Fruit fly (Drosophila melanogaster) whole organism, embryonic: ENCODE data around the gene MBD-like.

Experiments used
- CG1024 ChIP-seq: fragments of 200-800 bp; sonication (Bioruptor generic); IDR thresholded peaks from 2 replicates; pipeline ENCODE4 v1.3.6; 2022; ENCODE audit warnings: missing biosample characterization, missing genetic modification characterization
- CG11456 ChIP-seq: fragments of 200-800 bp; sonication (Bioruptor generic); IDR thresholded peaks from 3 replicates; pipeline ENCODE4 v1.3.6; 2022; ENCODE audit warnings: missing biosample characterization, missing genetic modification characterization
- CG11504 ChIP-seq: fragments of 200-800 bp; sonication (Bioruptor generic); optimal IDR thresholded peaks from 3 replicates; lab custom pipeline; 2019; ENCODE audit warnings: missing biosample characterization, mild to moderate bottlenecking, missing genetic modification characterization, moderate library complexity
- CG12299 ChIP-seq: fragments of 200-800 bp; sonication (Bioruptor generic); optimal IDR thresholded peaks from 2 replicates; lab custom pipeline; 2018; ENCODE audit warnings: missing biosample characterization, mild to moderate bottlenecking, missing genetic modification characterization
- CG13624 ChIP-seq: fragments of 200-800 bp; sonication (Bioruptor generic); optimal IDR thresholded peaks from 2 replicates; lab custom pipeline; 2016; ENCODE audit warnings: missing biosample characterization, missing genetic modification characterization
- CG13775 ChIP-seq: fragments of 200-800 bp; sonication (Bioruptor generic); optimal IDR thresholded peaks from 3 replicates; lab custom pipeline; 2017; ENCODE audit warnings: missing biosample characterization, mild to moderate bottlenecking, missing genetic modification characterization
- CG14667 ChIP-seq: fragments of 200-800 bp; sonication (Bioruptor generic); IDR thresholded peaks from 2 replicates; pipeline ENCODE4 v1.3.6; 2022; ENCODE audit warnings: missing biosample characterization, missing genetic modification characterization
- CG1602 ChIP-seq: fragments of 200-800 bp; sonication (Bioruptor generic); optimal IDR thresholded peaks from 3 replicates; lab custom pipeline; 2016; ENCODE audit warnings: missing biosample characterization, missing genetic modification characterization
- CG17186 ChIP-seq: fragments of 200-800 bp; sonication (Bioruptor generic); optimal IDR thresholded peaks from 3 replicates; lab custom pipeline; 2017; ENCODE audit warnings: missing biosample characterization, missing genetic modification reagents, missing genetic modification characterization
- CG17568 ChIP-seq: fragments of 200-800 bp; sonication (Bioruptor generic); optimal IDR thresholded peaks from 2 replicates; lab custom pipeline; 2018; ENCODE audit warnings: missing biosample characterization, mild to moderate bottlenecking, missing genetic modification characterization, moderate library complexity
- CG17612 ChIP-seq: fragments of 200-800 bp; sonication (Bioruptor generic); IDR thresholded peaks from 2 replicates; pipeline ENCODE4 v1.3.6; 2022; ENCODE audit warnings: missing biosample characterization, missing genetic modification characterization
- CG17802 ChIP-seq: fragments of 200-800 bp; sonication (Bioruptor generic); optimal IDR thresholded peaks from 2 replicates; lab custom pipeline; 2018; ENCODE audit warnings: missing biosample characterization, mild to moderate bottlenecking, missing genetic modification characterization, moderate library complexity
- CG18764 ChIP-seq: fragments of 200-800 bp; sonication (Bioruptor generic); optimal IDR thresholded peaks from 3 replicates; lab custom pipeline; 2016; ENCODE audit warnings: missing biosample characterization, missing genetic modification characterization
- CG2678 ChIP-seq: fragments of 200-800 bp; sonication (Bioruptor generic); optimal IDR thresholded peaks from 3 replicates; lab custom pipeline; 2019; ENCODE audit warnings: missing biosample characterization, mild to moderate bottlenecking, missing genetic modification characterization, moderate library complexity
- CG30431 ChIP-seq: fragments of 200-800 bp; sonication (Bioruptor generic); optimal IDR thresholded peaks from 2 replicates; lab custom pipeline; 2017; ENCODE audit warnings: missing biosample characterization, missing genetic modification characterization
- CG31224 ChIP-seq: fragments of 200-800 bp; sonication (Bioruptor generic); IDR thresholded peaks from 2 replicates; pipeline ENCODE4 v1.3.6; 2022; ENCODE audit warnings: missing biosample characterization, missing genetic modification characterization
- CG32532 ChIP-seq: fragments of 200-800 bp; sonication (Bioruptor generic); IDR thresholded peaks from 2 replicates; pipeline ENCODE4 v1.3.6; 2022; ENCODE audit warnings: missing biosample characterization, missing genetic modification characterization
- CG3281 ChIP-seq: fragments of 200-800 bp; sonication (Bioruptor generic); optimal IDR thresholded peaks from 3 replicates; lab custom pipeline; 2017; ENCODE audit warnings: missing biosample characterization, mild to moderate bottlenecking, missing genetic modification characterization
- CG3838 ChIP-seq: fragments of 200-800 bp; sonication (Bioruptor generic); optimal IDR thresholded peaks from 3 replicates; lab custom pipeline; 2016; ENCODE audit warnings: missing biosample characterization, missing genetic modification characterization
- CG4360 ChIP-seq: fragments of 200-800 bp; sonication (Bioruptor generic); IDR thresholded peaks from 2 replicates; pipeline ENCODE4 v1.3.6; 2022; ENCODE audit warnings: missing biosample characterization, missing genetic modification characterization
- CG6854 ChIP-seq: fragments of 200-800 bp; sonication (Bioruptor generic); optimal IDR thresholded peaks from 3 replicates; lab custom pipeline; 2017; ENCODE audit warnings: missing biosample characterization, mild to moderate bottlenecking, missing genetic modification characterization
- CG8281 ChIP-seq: fragments of 200-800 bp; sonication (Bioruptor generic); optimal IDR thresholded peaks from 2 replicates; lab custom pipeline; 2018; ENCODE audit warnings: missing biosample characterization, mild to moderate bottlenecking, missing genetic modification characterization, moderate library complexity
- Deaf1 ChIP-seq: fragments of 200-800 bp; optimal IDR thresholded peaks from 3 replicates; lab custom pipeline; 2019; ENCODE audit warnings: missing biosample characterization, mild to moderate bottlenecking, missing genetic modification characterization, moderate library complexity
- Dek ChIP-seq: fragments of 200-800 bp; sonication (Bioruptor generic); optimal IDR thresholded peaks from 3 replicates; lab custom pipeline; 2019; ENCODE audit warnings: missing biosample characterization, mild to moderate bottlenecking, missing genetic modification characterization, moderate library complexity
- E2f1 ChIP-seq: fragments of 200-800 bp; sonication (Bioruptor generic); IDR thresholded peaks from 2 replicates; pipeline ENCODE4 v1.3.6; 2022; ENCODE audit warnings: missing biosample characterization, missing genetic modification characterization
- Gug ChIP-seq: fragments of 200-800 bp; sonication (Bioruptor generic); IDR thresholded peaks from 4 replicates; pipeline ENCODE4 v1.3.6; 2022; ENCODE audit warnings: missing biosample characterization, missing genetic modification characterization
- NC2α ChIP-seq: fragments of 200-800 bp; sonication (Bioruptor generic); optimal IDR thresholded peaks from 2 replicates; lab custom pipeline; 2016; ENCODE audit warnings: missing biosample characterization, missing genetic modification characterization
- PHDP ChIP-seq: fragments of 200-800 bp; sonication (Bioruptor generic); optimal IDR thresholded peaks from 3 replicates; lab custom pipeline; 2018; ENCODE audit warnings: missing biosample characterization, mild to moderate bottlenecking, missing genetic modification characterization, moderate library complexity
- Sry-β ChIP-seq: fragments of 200-800 bp; sonication (Bioruptor generic); optimal IDR thresholded peaks from 2 replicates; lab custom pipeline; 2018; ENCODE audit warnings: missing biosample characterization, mild to moderate bottlenecking, missing genetic modification characterization, moderate library complexity
- Usf ChIP-seq: fragments of 200-800 bp; sonication (Bioruptor generic); optimal IDR thresholded peaks from 2 replicates; lab custom pipeline; 2017; ENCODE audit warnings: missing genotype, missing biosample characterization, missing genetic modification characterization
- ase ChIP-seq: fragments of 200-800 bp; sonication (Bioruptor generic); IDR thresholded peaks from 3 replicates; pipeline ENCODE4 v1.3.6; 2022; ENCODE audit warnings: missing biosample characterization, missing genetic modification characterization
- bab2 ChIP-seq: fragments of 200-800 bp; sonication (Bioruptor generic); optimal IDR thresholded peaks from 2 replicates; lab custom pipeline; 2016; ENCODE audit warnings: missing biosample characterization, missing genetic modification characterization
- bowl ChIP-seq: fragments of 200-800 bp; sonication (Bioruptor generic); IDR thresholded peaks from 2 replicates; pipeline ENCODE4 v1.3.6; 2022; ENCODE audit warnings: missing biosample characterization, missing genetic modification characterization
- br ChIP-seq: fragments of >200 bp; optimal IDR thresholded peaks from 2 replicates; lab custom pipeline; 2017
- chn ChIP-seq: fragments of 200-800 bp; sonication (Bioruptor generic); optimal IDR thresholded peaks from 2 replicates; lab custom pipeline; 2016; ENCODE audit warnings: missing biosample characterization, missing genetic modification characterization
- ewg ChIP-seq: fragments of 200-800 bp; sonication (Bioruptor generic); optimal IDR thresholded peaks from 3 replicates; lab custom pipeline; 2017; ENCODE audit warnings: mild to moderate bottlenecking, missing biosample characterization, missing genetic modification reagents, missing genetic modification characterization
- fru ChIP-seq: fragments of >200 bp; optimal IDR thresholded peaks from 2 replicates; lab custom pipeline; 2017
- grau ChIP-seq: fragments of 200-800 bp; optimal IDR thresholded peaks from 3 replicates; lab custom pipeline; 2019; ENCODE audit warnings: missing biosample characterization, mild to moderate bottlenecking, missing genetic modification characterization, moderate library complexity
- hb ChIP-seq: fragments of 200-800 bp; sonication (Bioruptor generic); IDR thresholded peaks from 3 replicates; pipeline ENCODE4 v1.3.6; 2022; ENCODE audit warnings: missing biosample characterization, missing genetic modification characterization; ENCODE audit not compliant: partially characterized antibody
- inv ChIP-seq: fragments of 200-800 bp; sonication (Bioruptor generic); IDR thresholded peaks from 2 replicates; pipeline ENCODE4 v1.3.6; 2022; ENCODE audit warnings: missing biosample characterization, missing genetic modification characterization; ENCODE audit not compliant: partially characterized antibody
- jing ChIP-seq: fragments of 200-800 bp; sonication (Bioruptor generic); optimal IDR thresholded peaks from 2 replicates; lab custom pipeline; 2018; ENCODE audit warnings: missing biosample characterization, mild to moderate bottlenecking, missing genetic modification characterization
- klu ChIP-seq: fragments of 200-800 bp; sonication (Bioruptor generic); IDR thresholded peaks from 2 replicates; pipeline ENCODE4 v1.3.6; 2022; ENCODE audit warnings: missing biosample characterization, missing genetic modification characterization
- lilli ChIP-seq: fragments of 200-800 bp; sonication (Bioruptor generic); optimal IDR thresholded peaks from 3 replicates; lab custom pipeline; 2016; ENCODE audit warnings: missing biosample characterization, missing genetic modification characterization
- row ChIP-seq: fragments of 200-800 bp; sonication (Bioruptor generic); IDR thresholded peaks from 3 replicates; pipeline ENCODE4 v1.3.6; 2022; ENCODE audit warnings: missing biosample characterization, missing genetic modification characterization
- sim ChIP-seq: fragments of 200-800 bp; sonication (Bioruptor generic); IDR thresholded peaks from 2 replicates; pipeline ENCODE4 v1.3.6; 2022; ENCODE audit warnings: missing biosample characterization, missing genetic modification characterization
- sqz ChIP-seq: fragments of 200-800 bp; sonication (Bioruptor generic); optimal IDR thresholded peaks from 3 replicates; lab custom pipeline; 2018; ENCODE audit warnings: missing biosample characterization, mild to moderate bottlenecking, missing genetic modification characterization
- ssp ChIP-seq: fragments of 200-800 bp; sonication (Bioruptor generic); IDR thresholded peaks from 2 replicates; pipeline ENCODE4 v1.3.6; 2022; ENCODE audit warnings: missing biosample characterization, missing genetic modification characterization
- trh ChIP-seq: fragments of 200-800 bp; sonication (Bioruptor generic); optimal IDR thresholded peaks from 2 replicates; lab custom pipeline; 2016; ENCODE audit warnings: missing biosample characterization, missing genetic modification characterization
- wdn ChIP-seq: fragments of 200-800 bp; sonication (Bioruptor generic); IDR thresholded peaks from 2 replicates; pipeline ENCODE4 v1.3.6; 2022; ENCODE audit warnings: missing biosample characterization, missing genetic modification characterization

Gene MBD-like

dm6 chr3R:9533181-9534124 is 26.1 kb upstream of the MBD-like start (continued):
- TF ChIP-seq ssp (GFP tag; lab: Robert Waterston, UW) (peak; percentile 83), ewg (peak; percentile 91), CG1024 (GFP tag; lab: Robert Waterston, UW) (peak; percentile 50; the same call in 1 of the 2 replicates), sqz (GFP tag; lab: Kevin White, UChicago) (peak; percentile 91), chn (GFP tag; lab: Kevin White, UChicago) (peak; percentile 89), sim (GFP tag; lab: Robert Waterston, UW) (0 out of 2 replicates have a peak, but pooled peaks have one; percentile 14), CG13624 (GFP tag; lab: Kevin White, UChicago) (peak; percentile 83), CG11456 (GFP tag; lab: Robert Waterston, UW) (peak; percentile 86), PHDP (tag; lab: Kevin White, UChicago) (peak; percentile 94), CG17802 (tag; lab: Kevin White, UChicago) (peak; percentile 74), CG3281 (GFP tag; lab: Kevin White, UChicago) (peak; percentile 98), Usf (GFP tag; lab: Kevin White, UChicago) (peak; percentile 96), bab2 (GFP tag; lab: Kevin White, UChicago) (peak; percentile 88), CG13775 (peak; percentile 97), CG4360 (GFP tag; lab: Robert Waterston, UW) (0 out of 2 replicates have a peak, but pooled peaks have one; percentile 41), grau (tag; lab: Kevin White, UChicago) (peak; percentile 95), fru (lab: Kevin White, UChicago) (no peak), lilli (peak; percentile 96), Sry-β (GFP tag; lab: Kevin White, UChicago) (peak; percentile 71), jing (GFP tag; lab: Kevin White, UChicago) (peak; percentile 92), CG31224 (GFP tag; lab: Robert Waterston, UW) (peak; percentile 81; the same call in 1 of the 2 replicates), CG32532 (GFP tag; lab: Robert Waterston, UW) (peak; percentile 92), wdn (GFP tag; lab: Robert Waterston, UW) (peak; percentile 84), Deaf1 (tag; lab: Kevin White, UChicago) (peak; percentile 81), CG11504 (peak; percentile 97), hb (no peak), CG17186 (GFP tag; lab: Kevin White, UChicago) (peak; percentile 79), trh (peak; percentile 89), CG8281 (tag; lab: Kevin White, UChicago) (peak; percentile 83), CG2678 (tag; lab: Kevin White, UChicago) (peak; percentile 99), CG14667 (GFP tag; lab: Robert Waterston, UW) (peak; percentile 85), NC2α (GFP tag; lab: Kevin White, UChicago) (peak; percentile 75), CG1602 (GFP tag; lab: Kevin White, UChicago) (peak; percentile 94), CG6854 (GFP tag; lab: Kevin White, UChicago) (peak; percentile 97), Gug (GFP tag; lab: Robert Waterston, UW) (peak; percentile 88), inv (GFP tag; lab: Robert Waterston, UW) (0 out of 2 replicates have a peak, but pooled peaks have one; percentile 33), CG18764 (GFP tag; lab: Kevin White, UChicago) (peak; percentile 93), CG17612 (GFP tag; lab: Robert Waterston, UW) (peak; percentile 33; the same call in 1 of the 2 replicates), CG3838 (GFP tag; lab: Kevin White, UChicago) (peak; percentile 85), CG30431 (GFP tag; lab: Kevin White, UChicago) (peak; percentile 89), CG12299 (tag; lab: Kevin White, UChicago) (peak; percentile 93), br (lab: Kevin White, UChicago) (no peak), bowl (GFP tag; lab: Robert Waterston, UW) (peak; percentile 40; the same call in 1 of the 2 replicates), row (GFP tag; lab: Robert Waterston, UW) (peak; percentile 94), CG17568 (GFP tag; lab: Kevin White, UChicago) (peak; percentile 87), ase (peak; percentile 79; the same call in 2 of the 3 replicates), Dek (tag; lab: Kevin White, UChicago) (peak; percentile 96), klu (GFP tag; lab: Robert Waterston, UW) (peak; percentile 92), E2f1 (GFP tag; lab: Robert Waterston, UW) (peak; percentile 83)
